Worm (Caenorhabditis elegans) whole organism, early embryonic: Measurements from ENCODE around the gene F42A9.17.

Experiments used
- B0310.2 ChIP-seq: sonication (generic microtip); optimal IDR thresholded peaks from 2 replicates; lab custom pipeline; 2016; ENCODE audit warnings: mild to moderate bottlenecking, missing genetic modification characterization, missing compliant biosample characterization
- F13C5.2 ChIP-seq: sonication (generic microtip); optimal IDR thresholded peaks from 2 replicates; lab custom pipeline; 2017; ENCODE audit warnings: mild to moderate bottlenecking, missing genetic modification characterization, inconsistent platforms, missing compliant biosample characterization
- aly-1 ChIP-seq: sonication (generic microtip); optimal IDR thresholded peaks from 2 replicates; lab custom pipeline; 2016; ENCODE audit warnings: missing genetic modification characterization, missing compliant biosample characterization
- ama-1 ChIP-seq: fragments of 150-350 bp; optimal IDR thresholded peaks from 2 replicates; lab custom pipeline; 2014
- ceh-13 ChIP-seq: fragments of 200-800 bp; sonication (Bioruptor generic); optimal IDR thresholded peaks from 2 replicates; lab custom pipeline; 2018; ENCODE audit warnings: mild to moderate bottlenecking, missing genetic modification characterization, missing compliant biosample characterization
- ceh-36 ChIP-seq: sonication (generic microtip); optimal IDR thresholded peaks from 2 replicates; lab custom pipeline; 2016; ENCODE audit warnings: missing genetic modification characterization, inconsistent platforms, missing compliant biosample characterization
- ets-7 ChIP-seq: sonication (generic microtip); optimal IDR thresholded peaks from 2 replicates; lab custom pipeline; 2016; ENCODE audit warnings: missing genotype, missing genetic modification characterization, missing compliant biosample characterization
- flt-1 ChIP-seq: fragments of 200-800 bp; sonication (Bioruptor generic); IDR thresholded peaks from 2 replicates; pipeline ENCODE4 v1.3.6; 2022; ENCODE audit warnings: missing genetic modification characterization, missing compliant biosample characterization
- hmbx-1 ChIP-seq: sonication (generic microtip); optimal IDR thresholded peaks from 2 replicates; lab custom pipeline; 2016; ENCODE audit warnings: mild to moderate bottlenecking, missing genetic modification characterization, missing compliant biosample characterization
- hmg-4 ChIP-seq: fragments of 200-800 bp; sonication (Bioruptor generic); optimal IDR thresholded peaks from 2 replicates; lab custom pipeline; 2018; ENCODE audit warnings: mild to moderate bottlenecking, missing genetic modification characterization, missing compliant biosample characterization
- hnd-1 ChIP-seq: sonication (generic microtip); optimal IDR thresholded peaks from 2 replicates; lab custom pipeline; 2016; ENCODE audit warnings: missing genetic modification characterization, missing compliant biosample characterization
- pes-1 ChIP-seq: fragments of 200-800 bp; sonication (Bioruptor generic); IDR thresholded peaks from 2 replicates; pipeline ENCODE4 v1.3.6; 2022; ENCODE audit warnings: missing genetic modification reagents, missing genetic modification characterization, missing compliant biosample characterization
- scrt-1 ChIP-seq: fragments of 200-800 bp; sonication (Bioruptor generic); IDR thresholded peaks from 2 replicates; pipeline ENCODE4 v1.3.6; 2022; ENCODE audit warnings: missing genetic modification characterization, missing compliant biosample characterization
- sea-1 ChIP-seq: fragments of 200-800 bp; sonication (Bioruptor generic); conservative IDR thresholded peaks from 2 replicates; pipeline ENCODE4 v1.3.6; 2022; ENCODE audit warnings: missing genetic modification characterization, missing compliant biosample characterization
- tbx-11 ChIP-seq: fragments of 200-800 bp; sonication (Bioruptor generic); IDR thresholded peaks from 2 replicates; pipeline ENCODE4 v1.3.6; 2022; ENCODE audit warnings: missing genetic modification characterization, missing compliant biosample characterization
- tbx-37 ChIP-seq: fragments of 200-800 bp; sonication (Bioruptor generic); conservative IDR thresholded peaks from 2 replicates; pipeline ENCODE4 v1.3.6; 2022; ENCODE audit warnings: missing genetic modification reagents, missing genetic modification characterization, missing compliant biosample characterization
- tra-4 ChIP-seq: sonication (generic microtip); optimal IDR thresholded peaks from 2 replicates; lab custom pipeline; 2017; ENCODE audit warnings: missing genetic modification characterization, missing compliant biosample characterization

F42A9.17 gene

DNA sequence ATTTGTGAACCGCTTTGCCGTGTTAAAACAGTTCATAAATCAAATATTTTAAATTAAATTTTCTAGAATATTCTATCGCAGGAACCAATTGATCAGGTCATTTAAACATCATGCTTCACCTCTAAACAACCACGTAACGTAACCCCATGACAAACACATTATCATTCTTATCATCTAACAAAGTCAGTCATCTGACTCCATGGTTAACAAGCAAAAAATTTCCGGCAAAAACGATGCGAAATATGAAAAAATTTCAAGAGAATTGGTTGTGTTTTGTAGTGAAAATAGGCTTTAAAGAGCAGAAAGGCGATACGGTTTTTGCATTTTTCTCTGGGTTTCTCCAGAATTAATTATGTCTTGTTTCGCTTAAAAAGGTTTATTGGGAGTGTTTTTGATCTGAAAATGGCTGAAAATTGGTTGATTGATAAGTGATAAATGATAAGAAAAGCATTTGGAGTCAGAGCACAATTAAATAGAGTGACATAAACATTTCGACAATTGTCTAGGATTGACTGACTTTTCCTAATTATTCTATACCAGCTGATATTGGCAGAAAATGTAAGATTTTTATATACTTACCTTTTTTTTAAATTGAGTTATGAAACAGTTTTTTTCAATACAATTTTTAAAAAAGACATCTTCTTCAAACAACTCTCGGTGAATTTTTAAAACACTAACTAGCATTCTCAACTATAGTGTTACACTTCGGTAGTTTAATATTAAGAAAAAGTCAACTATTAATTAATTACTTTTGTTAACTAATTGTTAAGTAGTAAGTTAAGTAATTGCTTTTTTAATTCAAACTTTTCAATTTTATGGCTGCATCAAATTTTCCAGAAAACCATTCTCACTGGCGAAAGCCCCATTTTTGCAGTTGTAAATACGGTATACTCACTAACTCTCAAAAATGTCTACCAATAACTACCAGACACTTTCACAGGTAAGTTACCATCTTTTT lies 26.4 kb downstream of the F42A9.17 start, which contains the start of gene catp-7:
TSS of gene catp-7 (plus strand) at position 908 of the 958 bp plus-strand sequence.
- TF ChIP-seq B0310.2 (no peak), tbx-37 (GFP tag; lab: Robert Waterston, UW) (no peak), F13C5.2 (tag; lab: Kevin White, UChicago) (no peak), sea-1 (GFP tag; lab: Robert Waterston, UW) (no peak), tbx-11 (GFP tag; lab: Robert Waterston, UW) (no peak), pes-1 (GFP tag; lab: Robert Waterston, UW) (no peak), scrt-1 (GFP tag; lab: Robert Waterston, UW) (no peak), ceh-13 (GFP tag; lab: Kevin White, UChicago) (no peak), flt-1 (GFP tag; lab: Robert Waterston, UW) (no peak), hmg-4 (no peak), ets-7 (tag; lab: Kevin White, UChicago) (no peak), aly-1 (no peak), tra-4 (tag; lab: Kevin White, UChicago) (no peak), ama-1 (lab: Kevin White, UChicago) (no peak), hmbx-1 (no peak), ceh-36 (tag; lab: Kevin White, UChicago) (no peak), hnd-1 (tag; lab: Kevin White, UChicago) (no peak)

DNA sequence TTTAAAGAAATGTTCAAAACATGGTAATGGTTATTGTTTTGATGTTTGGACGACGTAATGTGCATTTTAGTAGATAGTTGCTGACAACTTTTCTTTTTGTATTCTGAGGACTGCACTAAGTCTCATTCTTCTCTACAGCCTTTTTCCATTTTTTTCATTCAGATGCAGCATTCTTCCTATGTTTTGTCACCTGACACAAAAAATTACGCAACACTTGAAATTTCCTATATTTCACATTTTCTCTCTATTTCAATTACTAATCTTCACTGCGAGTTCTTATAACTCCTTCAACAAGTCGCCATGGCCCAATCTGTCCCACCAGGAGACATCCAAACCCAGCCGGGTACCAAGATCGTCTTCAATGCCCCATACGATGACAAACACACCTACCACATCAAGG lies 40.6 kb downstream of the F42A9.17 start, which contains the start of gene Y59H11AM.1:
TSS of gene Y59H11AM.1 (plus strand) at position 301 of the 400 bp plus-strand sequence.
- TF ChIP-seq ceh-13 (GFP tag; lab: Kevin White, UChicago) = no peak
- TF ChIP-seq scrt-1 (GFP tag; lab: Robert Waterston, UW) = no peak
- TF ChIP-seq sea-1 (GFP tag; lab: Robert Waterston, UW) = no peak
- TF ChIP-seq tra-4 (tag; lab: Kevin White, UChicago) = no peak
- no peak for TF ChIP-seq hmg-4
- TF ChIP-seq ceh-36 (tag; lab: Kevin White, UChicago) = no peak
- no peak for TF ChIP-seq F13C5.2 (tag; lab: Kevin White, UChicago)
- no peak for TF ChIP-seq tbx-37 (GFP tag; lab: Robert Waterston, UW)
- no peak for TF ChIP-seq tbx-11 (GFP tag; lab: Robert Waterston, UW)
- TF ChIP-seq ets-7 (tag; lab: Kevin White, UChicago) = no peak
- no peak for TF ChIP-seq ama-1 (lab: Kevin White, UChicago)
- TF ChIP-seq aly-1 = no peak
- no peak for TF ChIP-seq hnd-1 (tag; lab: Kevin White, UChicago)
- TF ChIP-seq hmbx-1 = no peak
- no peak for TF ChIP-seq flt-1 (GFP tag; lab: Robert Waterston, UW)
- TF ChIP-seq B0310.2 = no peak

DNA sequence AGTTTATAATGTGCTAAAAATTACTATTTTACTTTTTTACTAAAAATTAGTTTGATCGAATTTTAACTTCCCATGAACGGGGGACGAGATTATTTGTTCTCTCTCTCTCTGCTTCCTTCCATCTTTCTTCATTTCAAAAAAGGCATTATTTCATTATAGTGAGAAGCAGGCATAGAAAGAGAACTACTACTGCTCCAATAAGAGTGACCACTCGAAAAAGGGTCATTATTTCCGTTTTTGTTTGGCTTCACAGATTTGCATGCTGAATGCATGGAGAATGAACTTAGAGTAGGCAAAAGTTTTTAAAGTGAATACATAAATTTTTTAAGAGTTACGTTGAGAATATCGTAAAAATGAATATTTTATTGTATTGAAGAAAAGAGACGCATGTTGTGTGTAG lies 41.0 kb downstream of the F42A9.17 start:
- TF ChIP-seq flt-1 (GFP tag; lab: Robert Waterston, UW) (no peak), tra-4 (tag; lab: Kevin White, UChicago) (no peak), hmbx-1 (no peak), ceh-13 (GFP tag; lab: Kevin White, UChicago) (no peak), tbx-37 (GFP tag; lab: Robert Waterston, UW) (no peak), pes-1 (GFP tag; lab: Robert Waterston, UW) (no peak), hmg-4 (no peak), tbx-11 (GFP tag; lab: Robert Waterston, UW) (no peak), ama-1 (lab: Kevin White, UChicago) (no peak), ceh-36 (tag; lab: Kevin White, UChicago) (no peak), ets-7 (tag; lab: Kevin White, UChicago) (no peak), B0310.2 (no peak), F13C5.2 (tag; lab: Kevin White, UChicago) (no peak)

DNA sequence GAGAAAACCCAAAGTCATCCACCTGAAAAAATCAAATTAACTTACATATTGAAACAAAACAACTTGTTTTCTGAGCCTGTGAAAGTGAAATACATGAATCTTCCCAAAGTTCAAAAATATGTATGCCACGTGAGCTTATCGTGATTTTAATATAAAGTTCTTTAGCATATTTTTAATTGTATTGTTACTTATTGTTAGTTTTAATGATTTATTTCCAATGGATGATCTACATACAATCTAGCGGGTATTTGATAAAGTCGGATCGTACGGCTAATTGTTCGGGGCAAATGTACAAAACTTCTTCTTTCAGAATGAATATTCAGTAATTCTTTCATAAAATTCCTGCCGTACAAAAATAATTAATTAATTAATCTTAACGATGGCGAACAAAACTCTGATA lies 41.5 kb downstream of the F42A9.17 start, which contains the start of gene Y59H11AM.4:
TSS of gene Y59H11AM.4 (minus strand) at position 101 of the 400 bp plus-strand sequence.
- no peak for TF ChIP-seq ets-7 (tag; lab: Kevin White, UChicago)
- TF ChIP-seq tbx-11 (GFP tag; lab: Robert Waterston, UW) = no peak
- no peak for TF ChIP-seq aly-1
- TF ChIP-seq ceh-36 (tag; lab: Kevin White, UChicago) = no peak
- no peak for TF ChIP-seq scrt-1 (GFP tag; lab: Robert Waterston, UW)
- no peak for TF ChIP-seq F13C5.2 (tag; lab: Kevin White, UChicago)
- TF ChIP-seq flt-1 (GFP tag; lab: Robert Waterston, UW) = no peak
- no peak for TF ChIP-seq ama-1 (lab: Kevin White, UChicago)
- TF ChIP-seq sea-1 (GFP tag; lab: Robert Waterston, UW) = no peak
- no peak for TF ChIP-seq hmg-4
- no peak for TF ChIP-seq B0310.2
